Worm (Caenorhabditis elegans) whole organism, mixed stage, embryonic: ENCODE data around the gene ugtp-1.
A peak's percentile ranks its signal among the peaks of the same experiment; 100 is the strongest.

Experiments used
- M03D4.4 ChIP-seq: sonication (generic microtip); optimal IDR thresholded peaks from 2 replicates; lab custom pipeline; 2017; ENCODE audit warnings: mild to moderate bottlenecking, missing genetic modification characterization, missing compliant biosample characterization
- bed-3 ChIP-seq: fragments of 200-800 bp; sonication (Bioruptor generic); optimal IDR thresholded peaks from 3 replicates; lab custom pipeline; 2018; ENCODE audit warnings: mild to moderate bottlenecking, missing genetic modification characterization, moderate library complexity, missing compliant biosample characterization
- blmp-1 ChIP-seq: fragments of 150-350 bp; optimal IDR thresholded peaks from 2 replicates; lab custom pipeline; 2014; ENCODE audit warnings: missing biosample characterization, missing genetic modification characterization
- ceh-39 ChIP-seq: fragments of 150-350 bp; optimal IDR thresholded peaks from 2 replicates; lab custom pipeline; 2014; ENCODE audit warnings: missing biosample characterization, missing genetic modification characterization
- ceh-43 ChIP-seq: fragments of 200-800 bp; sonication (Bioruptor generic); optimal IDR thresholded peaks from 2 replicates; lab custom pipeline; 2018; ENCODE audit warnings: mild to moderate bottlenecking, missing genetic modification characterization, moderate library complexity, missing compliant biosample characterization
- ceh-83 ChIP-seq: fragments of 200-800 bp; sonication (Bioruptor generic); optimal IDR thresholded peaks from 2 replicates; lab custom pipeline; 2018; ENCODE audit warnings: mild to moderate bottlenecking, missing genetic modification characterization, missing compliant biosample characterization
- ces-1 ChIP-seq: fragments of 150-350 bp; optimal IDR thresholded peaks from 2 replicates; lab custom pipeline; 2014; ENCODE audit warnings: missing biosample characterization, missing genetic modification reagents, missing genetic modification characterization
- cnd-1 ChIP-seq: fragments of 200-800 bp; sonication (Bioruptor generic); optimal IDR thresholded peaks from 2 replicates; lab custom pipeline; 2018; ENCODE audit warnings: mild to moderate bottlenecking, missing genetic modification characterization, missing compliant biosample characterization
- drap-1 ChIP-seq: fragments of 200-800 bp; sonication (Bioruptor generic); optimal IDR thresholded peaks from 3 replicates; lab custom pipeline; 2018; ENCODE audit warnings: mild to moderate bottlenecking, missing genetic modification characterization, missing compliant biosample characterization
- elt-1 ChIP-seq: sonication (generic microtip); optimal IDR thresholded peaks from 2 replicates; lab custom pipeline; 2017; ENCODE audit warnings: missing genetic modification characterization, mild to moderate bottlenecking, missing compliant biosample characterization, antibody characterized with exemption, moderate library complexity, borderline replicate concordance; ENCODE audit not compliant: insufficient read depth
- elt-3 ChIP-seq: fragments of 150-350 bp; optimal IDR thresholded peaks from 2 replicates; lab custom pipeline; 2014; ENCODE audit warnings: missing biosample characterization, missing genetic modification characterization
- flh-1 ChIP-seq: fragments of 200-800 bp; sonication (Bioruptor generic); optimal IDR thresholded peaks from 2 replicates; lab custom pipeline; 2018; ENCODE audit warnings: mild to moderate bottlenecking, missing genetic modification characterization, moderate library complexity, missing compliant biosample characterization
- ham-2 ChIP-seq: fragments of 200-800 bp; sonication (Bioruptor generic); optimal IDR thresholded peaks from 2 replicates; lab custom pipeline; 2018; ENCODE audit warnings: mild to moderate bottlenecking, missing genetic modification characterization, missing compliant biosample characterization
- hlh-1 ChIP-seq: fragments of 150-350 bp; optimal IDR thresholded peaks from 2 replicates; lab custom pipeline; 2014; ENCODE audit warnings: missing biosample characterization, missing genetic modification reagents, missing genetic modification characterization
- lin-13 ChIP-seq: fragments of 150-350 bp; optimal IDR thresholded peaks from 2 replicates; lab custom pipeline; 2014; ENCODE audit warnings: missing biosample characterization, missing genetic modification characterization
- lin-32 ChIP-seq: fragments of 200-800 bp; sonication (Bioruptor generic); optimal IDR thresholded peaks from 2 replicates; lab custom pipeline; 2018; ENCODE audit warnings: mild to moderate bottlenecking, missing genetic modification characterization, missing compliant biosample characterization
- lsy-2 ChIP-seq: fragments of 150-350 bp; optimal IDR thresholded peaks from 2 replicates; lab custom pipeline; 2014; ENCODE audit warnings: missing biosample characterization, missing genetic modification characterization
- mab-5 ChIP-seq: fragments of 150-350 bp; optimal IDR thresholded peaks from 2 replicates; lab custom pipeline; 2014; ENCODE audit warnings: missing biosample characterization, missing genetic modification characterization
- mep-1 ChIP-seq: fragments of 150-350 bp; optimal IDR thresholded peaks from 2 replicates; lab custom pipeline; 2017; ENCODE audit warnings: missing biosample characterization, missing genetic modification reagents, missing genetic modification characterization, inconsistent platforms
- mls-2 ChIP-seq: sonication (generic microtip); optimal IDR thresholded peaks from 2 replicates; lab custom pipeline; 2016; ENCODE audit warnings: mild to moderate bottlenecking, missing genetic modification characterization, moderate library complexity, missing compliant biosample characterization
- nhr-12 ChIP-seq: fragments of 150-350 bp; optimal IDR thresholded peaks from 2 replicates; lab custom pipeline; 2014; ENCODE audit warnings: missing biosample characterization, missing genetic modification characterization
- nhr-2 ChIP-seq: fragments of 150-350 bp; optimal IDR thresholded peaks from 2 replicates; lab custom pipeline; 2014; ENCODE audit warnings: missing biosample characterization, missing genetic modification characterization
- nhr-237 ChIP-seq: fragments of 150-350 bp; optimal IDR thresholded peaks from 2 replicates; lab custom pipeline; 2014; ENCODE audit warnings: missing biosample characterization, missing genetic modification characterization
- nhr-28 ChIP-seq: fragments of 150-350 bp; optimal IDR thresholded peaks from 2 replicates; lab custom pipeline; 2014; ENCODE audit warnings: missing biosample characterization, missing genetic modification characterization
- nhr-76 ChIP-seq: sonication (generic microtip); optimal IDR thresholded peaks from 2 replicates; lab custom pipeline; 2017; ENCODE audit warnings: missing biosample characterization, missing genetic modification characterization
- pha-4 ChIP-seq: fragments of 150-350 bp; optimal IDR thresholded peaks from 2 replicates; lab custom pipeline; 2018; ENCODE audit warnings: missing biosample characterization, missing genetic modification reagents, missing genetic modification characterization
- sem-2 ChIP-seq: fragments of 200-800 bp; sonication (Bioruptor generic); optimal IDR thresholded peaks from 2 replicates; lab custom pipeline; 2018; ENCODE audit warnings: mild to moderate bottlenecking, missing genetic modification characterization, missing compliant biosample characterization
- snpc-4 ChIP-seq: fragments of 150-350 bp; optimal IDR thresholded peaks from 2 replicates; lab custom pipeline; 2014; ENCODE audit warnings: missing biosample characterization, missing genetic modification characterization
- sptf-1 ChIP-seq: sonication (generic microtip); optimal IDR thresholded peaks from 2 replicates; lab custom pipeline; 2017; ENCODE audit warnings: mild to moderate bottlenecking, missing genetic modification characterization, moderate library complexity, missing compliant biosample characterization
- tbx-8 ChIP-seq: fragments of 200-800 bp; sonication (Bioruptor generic); optimal IDR thresholded peaks from 2 replicates; lab custom pipeline; 2018; ENCODE audit warnings: mild to moderate bottlenecking, missing genetic modification characterization, moderate library complexity, missing compliant biosample characterization
- unc-120 ChIP-seq: sonication (generic microtip); optimal IDR thresholded peaks from 2 replicates; lab custom pipeline; 2017; ENCODE audit warnings: missing genetic modification characterization, missing compliant biosample characterization; ENCODE audit not compliant: poor library complexity, severe bottlenecking
- unc-39 ChIP-seq: fragments of 150-350 bp; optimal IDR thresholded peaks from 2 replicates; lab custom pipeline; 2014; ENCODE audit warnings: missing biosample characterization, missing genetic modification characterization
- unc-62 ChIP-seq: fragments of 150-350 bp; optimal IDR thresholded peaks from 2 replicates; lab custom pipeline; 2014; ENCODE audit warnings: missing biosample characterization, missing genetic modification reagents, missing genetic modification characterization
- zip-8 ChIP-seq: fragments of 150-350 bp; optimal IDR thresholded peaks from 2 replicates; lab custom pipeline; 2014; ENCODE audit warnings: missing biosample characterization, missing genetic modification characterization
- ztf-11 ChIP-seq: fragments of 150-350 bp; optimal IDR thresholded peaks from 2 replicates; lab custom pipeline; 2014; ENCODE audit warnings: missing biosample characterization, missing genetic modification characterization

Gene ugtp-1

ce11 chrIII:8750606-8751005, at the start of gene ugtp-1:
ugtp-1 (minus strand) TSS chrIII:8750706.
- TF ChIP-seq elt-1 (tag; lab: Kevin White, UChicago) = peak; percentile 1
- TF ChIP-seq snpc-4 (tag; lab: Kevin White, UChicago) = no peak

DNA sequence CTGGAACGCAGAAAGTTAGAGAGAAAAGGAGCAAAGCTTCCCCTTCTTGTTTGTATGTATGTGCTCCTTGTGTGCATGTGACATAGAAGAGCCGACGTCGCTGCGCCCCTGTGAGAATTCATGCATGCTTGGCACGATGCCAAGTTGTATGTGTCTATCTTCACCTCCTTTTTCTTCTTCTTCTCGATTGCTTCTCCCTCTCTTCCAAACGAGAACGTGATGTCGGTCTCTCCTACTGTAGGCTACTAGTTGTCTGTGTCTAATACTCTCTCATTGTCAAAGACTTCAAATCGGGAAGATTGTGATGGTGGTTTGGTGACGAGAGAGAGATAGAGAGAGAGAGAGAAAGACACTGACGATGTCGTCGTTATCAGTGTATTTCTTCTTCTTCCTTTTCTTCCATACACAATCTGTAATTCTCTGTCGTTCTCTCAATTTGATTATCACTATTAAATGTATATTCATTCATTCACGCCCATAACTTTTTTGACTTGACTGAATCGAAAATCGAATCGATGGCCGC, 46.8 kb upstream of the ugtp-1 start:
- TF ChIP-seq elt-1 (tag; lab: Kevin White, UChicago) (peak; percentile 1), ztf-11 (no peak), nhr-28 (tag; lab: Kevin White, UChicago) (no peak), sem-2 (GFP tag; lab: Kevin White, UChicago) (no peak), nhr-76 (no peak), ceh-39 (tag; lab: Kevin White, UChicago) (no peak), mls-2 (no peak), blmp-1 (tag; lab: Kevin White, UChicago) (no peak), unc-39 (tag; lab: Kevin White, UChicago) (no peak), M03D4.4 (peak; percentile 25), snpc-4 (tag; lab: Kevin White, UChicago) (no peak), nhr-237 (no peak), lin-13 (tag; lab: Kevin White, UChicago) (no peak), mep-1 (tag; lab: Kevin White, UChicago) (no peak), nhr-2 (tag; lab: Kevin White, UChicago) (no peak), drap-1 (peak; percentile 6), hlh-1 (no peak), bed-3 (GFP tag; lab: Kevin White, UChicago) (no peak), flh-1 (no peak), lsy-2 (tag; lab: Kevin White, UChicago) (peak; percentile 62), elt-3 (peak; percentile 63), unc-120 (tag; lab: Kevin White, UChicago) (no peak), ceh-43 (GFP tag; lab: Kevin White, UChicago) (no peak), pha-4 (no peak), mab-5 (tag; lab: Kevin White, UChicago) (no peak), ham-2 (no peak), sptf-1 (no peak), ceh-83 (GFP tag; lab: Kevin White, UChicago) (no peak), cnd-1 (tag; lab: Kevin White, UChicago) (no peak), lin-32 (GFP tag; lab: Kevin White, UChicago) (no peak), nhr-12 (tag; lab: Kevin White, UChicago) (no peak), unc-62 (no peak), ces-1 (GFP tag; lab: Kevin White, UChicago) (peak; percentile 48), zip-8 (tag; lab: Kevin White, UChicago) (no peak), tbx-8 (no peak)

ce11 chrIII:8795595-8796141, 45.2 kb upstream of the ugtp-1 start:
- TF ChIP-seq lsy-2 (tag; lab: Kevin White, UChicago) (peak; percentile 79), pha-4 (peak; percentile 90), flh-1 (no peak), ztf-11 (peak; percentile 77), nhr-12 (tag; lab: Kevin White, UChicago) (no peak), sptf-1 (peak; percentile 69), ham-2 (peak; percentile 88), cnd-1 (tag; lab: Kevin White, UChicago) (peak; percentile 82), drap-1 (peak; percentile 65), lin-32 (GFP tag; lab: Kevin White, UChicago) (no peak), nhr-237 (peak; percentile 65), unc-39 (tag; lab: Kevin White, UChicago) (no peak), ceh-43 (GFP tag; lab: Kevin White, UChicago) (no peak), ces-1 (GFP tag; lab: Kevin White, UChicago) (peak; percentile 86), M03D4.4 (peak; percentile 41), ceh-39 (tag; lab: Kevin White, UChicago) (peak; percentile 88), mep-1 (tag; lab: Kevin White, UChicago) (peak; percentile 74), nhr-76 (peak; percentile 4), unc-120 (tag; lab: Kevin White, UChicago) (peak; percentile 95), tbx-8 (no peak), bed-3 (GFP tag; lab: Kevin White, UChicago) (no peak), nhr-28 (tag; lab: Kevin White, UChicago) (peak; percentile 15), unc-62 (peak; percentile 95), elt-3 (no peak), elt-1 (tag; lab: Kevin White, UChicago) (no peak), zip-8 (tag; lab: Kevin White, UChicago) (no peak), snpc-4 (tag; lab: Kevin White, UChicago) (no peak), ceh-83 (GFP tag; lab: Kevin White, UChicago) (peak; percentile 57), blmp-1 (tag; lab: Kevin White, UChicago) (no peak), hlh-1 (peak; percentile 66), sem-2 (GFP tag; lab: Kevin White, UChicago) (no peak), nhr-2 (tag; lab: Kevin White, UChicago) (peak; percentile 100), mls-2 (peak; percentile 67), lin-13 (tag; lab: Kevin White, UChicago) (peak; percentile 84), mab-5 (tag; lab: Kevin White, UChicago) (no peak)
